Worm (Caenorhabditis elegans) whole organism, L2 larva: Measurements from ENCODE around the gene D1054.5.
A peak's percentile ranks its signal among the peaks of the same experiment; 100 is the strongest.

Source experiments
- C34F6.9 ChIP-seq: fragments of 150-350 bp; optimal IDR thresholded peaks from 2 replicates; lab custom pipeline; 2014; ENCODE audit warnings: missing biosample characterization, missing genetic modification characterization
- R02D3.7 ChIP-seq: fragments of 150-350 bp; optimal IDR thresholded peaks from 2 replicates; lab custom pipeline; 2014; ENCODE audit warnings: missing biosample characterization, missing genetic modification characterization
- Y55F3AM.14 ChIP-seq: fragments of 200-800 bp; sonication (Bioruptor generic); optimal IDR thresholded peaks from 2 replicates; lab custom pipeline; 2018; ENCODE audit warnings: mild to moderate bottlenecking, missing genetic modification characterization, missing compliant biosample characterization
- ama-1 ChIP-seq: fragments of 150-350 bp; optimal IDR thresholded peaks from 2 replicates; lab custom pipeline; 2018; ENCODE audit warnings: inconsistent platforms
- blmp-1 ChIP-seq: sonication (generic microtip); optimal IDR thresholded peaks from 2 replicates; lab custom pipeline; 2017; ENCODE audit warnings: missing genetic modification characterization, mild to moderate bottlenecking, missing compliant biosample characterization, antibody characterized with exemption, moderate library complexity; ENCODE audit not compliant: insufficient read depth
- ceh-16 ChIP-seq: fragments of 150-350 bp; optimal IDR thresholded peaks from 2 replicates; lab custom pipeline; 2014; ENCODE audit warnings: missing biosample characterization, missing genetic modification characterization
- crh-2 ChIP-seq: sonication (generic microtip); optimal IDR thresholded peaks from 2 replicates; lab custom pipeline; 2017; ENCODE audit warnings: missing biosample characterization, missing genetic modification characterization
- elt-1 ChIP-seq: fragments of 150-350 bp; optimal IDR thresholded peaks from 2 replicates; lab custom pipeline; 2014; ENCODE audit warnings: missing biosample characterization, missing genetic modification characterization
- elt-3 ChIP-seq: sonication (generic microtip); optimal IDR thresholded peaks from 2 replicates; lab custom pipeline; 2017; ENCODE audit warnings: missing biosample characterization, missing genetic modification characterization
- fos-1 ChIP-seq: fragments of 150-350 bp; optimal IDR thresholded peaks from 2 replicates; lab custom pipeline; 2014; ENCODE audit warnings: missing biosample characterization, missing genetic modification characterization
- gmeb-1 ChIP-seq: fragments of 150-350 bp; optimal IDR thresholded peaks from 2 replicates; lab custom pipeline; 2014; ENCODE audit warnings: missing biosample characterization, missing genetic modification characterization
- lin-11 ChIP-seq: fragments of 150-350 bp; sonication (generic microtip); optimal IDR thresholded peaks from 2 replicates; lab custom pipeline; 2014; ENCODE audit warnings: missing biosample characterization, missing genetic modification characterization, inconsistent platforms, mixed read lengths
- lin-13 ChIP-seq: fragments of 150-350 bp; optimal IDR thresholded peaks from 2 replicates; lab custom pipeline; 2014; ENCODE audit warnings: missing biosample characterization, missing genetic modification reagents, missing genetic modification characterization
- lin-39 ChIP-seq: fragments of 150-350 bp; optimal IDR thresholded peaks from 2 replicates; lab custom pipeline; 2014; ENCODE audit warnings: missing biosample characterization, missing genetic modification reagents, missing genetic modification characterization
- mab-5 ChIP-seq: fragments of 150-350 bp; optimal IDR thresholded peaks from 2 replicates; lab custom pipeline; 2014; ENCODE audit warnings: missing biosample characterization, missing genetic modification characterization
- mdl-1 ChIP-seq, 2 experiments: fragments of 150-350 bp in 1 of 2; sonication (generic microtip) in 1 of 2; optimal IDR thresholded peaks; 2 replicates each; lab custom pipeline; 2017; ENCODE audit warnings: missing biosample characterization in 2 of 2, missing genetic modification characterization in 2 of 2
- nhr-10 ChIP-seq: sonication (generic microtip); optimal IDR thresholded peaks from 2 replicates; lab custom pipeline; 2017; ENCODE audit warnings: missing biosample characterization, missing genetic modification characterization
- nhr-11 ChIP-seq: fragments of 150-350 bp; optimal IDR thresholded peaks from 2 replicates; lab custom pipeline; 2014; ENCODE audit warnings: missing biosample characterization, missing genetic modification characterization
- nhr-12 ChIP-seq: fragments of 150-350 bp; optimal IDR thresholded peaks from 2 replicates; lab custom pipeline; 2014; ENCODE audit warnings: missing biosample characterization, missing genetic modification characterization
- nhr-129 ChIP-seq: fragments of 150-350 bp; optimal IDR thresholded peaks from 2 replicates; lab custom pipeline; 2014; ENCODE audit warnings: missing biosample characterization, missing genetic modification characterization
- nhr-21 ChIP-seq: fragments of 150-350 bp; optimal IDR thresholded peaks from 2 replicates; lab custom pipeline; 2014; ENCODE audit warnings: missing biosample characterization, missing genetic modification characterization
- nhr-23 ChIP-seq: fragments of 150-350 bp; optimal IDR thresholded peaks from 2 replicates; lab custom pipeline; 2014; ENCODE audit warnings: missing biosample characterization, missing genetic modification reagents, missing genetic modification characterization
- nhr-237 ChIP-seq: fragments of 150-350 bp; optimal IDR thresholded peaks from 2 replicates; lab custom pipeline; 2014; ENCODE audit warnings: missing biosample characterization, missing genetic modification characterization
- nhr-25 ChIP-seq: fragments of 150-350 bp; sonication (generic microtip); optimal IDR thresholded peaks from 3 replicates; lab custom pipeline; 2014; ENCODE audit warnings: missing biosample characterization, missing genetic modification characterization
- nhr-77 ChIP-seq: fragments of 150-350 bp; optimal IDR thresholded peaks from 2 replicates; lab custom pipeline; 2014; ENCODE audit warnings: missing biosample characterization, missing genetic modification characterization
- peb-1 ChIP-seq: fragments of 150-350 bp; optimal IDR thresholded peaks from 2 replicates; lab custom pipeline; 2014; ENCODE audit warnings: missing biosample characterization, missing genetic modification characterization
- sem-4 ChIP-seq: fragments of 150-350 bp; optimal IDR thresholded peaks from 2 replicates; lab custom pipeline; 2014; ENCODE audit warnings: missing biosample characterization, missing genetic modification reagents, missing genetic modification characterization
- skn-1 ChIP-seq: sonication (generic microtip); optimal IDR thresholded peaks from 2 replicates; lab custom pipeline; 2017; ENCODE audit warnings: missing biosample characterization, missing genetic modification characterization
- sma-3 ChIP-seq: sonication (generic microtip); optimal IDR thresholded peaks from 2 replicates; lab custom pipeline; 2016; ENCODE audit warnings: missing genetic modification reagents, missing genetic modification characterization, missing compliant biosample characterization
- sma-9 ChIP-seq, 2 experiments: fragments of 150-350 bp in 1 of 2; sonication (generic microtip) in 1 of 2; optimal IDR thresholded peaks; 2 replicates each; lab custom pipeline; 2014 to 2016; ENCODE audit warnings: missing genetic modification characterization in 2 of 2, mild to moderate bottlenecking in 1 of 2, missing biosample characterization in 1 of 2, missing compliant biosample characterization in 1 of 2, missing genetic modification reagents in 1 of 2, moderate library complexity in 1 of 2
- snpc-4 ChIP-seq: fragments of 150-350 bp; optimal IDR thresholded peaks from 2 replicates; lab custom pipeline; 2014; ENCODE audit warnings: missing biosample characterization, missing genetic modification characterization
- unc-39 ChIP-seq: fragments of 150-350 bp; optimal IDR thresholded peaks from 2 replicates; lab custom pipeline; 2014; ENCODE audit warnings: missing biosample characterization, missing genetic modification characterization
- unc-55 ChIP-seq: fragments of 150-350 bp; sonication (generic microtip); optimal IDR thresholded peaks from 3 replicates; lab custom pipeline; 2014; ENCODE audit warnings: missing biosample characterization, missing genetic modification reagents, missing genetic modification characterization
- unc-62 ChIP-seq: fragments of 150-350 bp; optimal IDR thresholded peaks from 2 replicates; lab custom pipeline; 2014; ENCODE audit warnings: missing biosample characterization, missing genetic modification reagents, missing genetic modification characterization

D1054.5 gene

ce11 chrV:10801154-10801553 lies 24.8 kb upstream of the D1054.5 start, which contains the start of gene D1054.18:
Gene D1054.18, minus strand, starts transcription at chrV:10801198.
- peak; percentile 73 for TF ChIP-seq crh-2
- TF ChIP-seq nhr-11 (tag; lab: Kevin White, UChicago) = no peak
- TF ChIP-seq mdl-1 (tag; optimal IDR thresholded peaks at IDR 0.05; lab: Kevin White, UChicago) = peak in 1 of 2 experiments; percentile 26
- peak; percentile 70 for TF ChIP-seq fos-1 (tag; lab: Kevin White, UChicago)
- TF ChIP-seq nhr-23 (tag; lab: Kevin White, UChicago) = no peak
- TF ChIP-seq lin-39 = no peak
- peak; percentile 45 for TF ChIP-seq gmeb-1
- TF ChIP-seq sma-9 (GFP tag; optimal IDR thresholded peaks at IDR 0.05; lab: Kevin White, UChicago) = peak; percentile 74
- TF ChIP-seq sma-9 (tag; optimal IDR thresholded peaks at IDR 0.05; lab: Kevin White, UChicago) = no peak
- peak; percentile 15 for TF ChIP-seq skn-1

DNA sequence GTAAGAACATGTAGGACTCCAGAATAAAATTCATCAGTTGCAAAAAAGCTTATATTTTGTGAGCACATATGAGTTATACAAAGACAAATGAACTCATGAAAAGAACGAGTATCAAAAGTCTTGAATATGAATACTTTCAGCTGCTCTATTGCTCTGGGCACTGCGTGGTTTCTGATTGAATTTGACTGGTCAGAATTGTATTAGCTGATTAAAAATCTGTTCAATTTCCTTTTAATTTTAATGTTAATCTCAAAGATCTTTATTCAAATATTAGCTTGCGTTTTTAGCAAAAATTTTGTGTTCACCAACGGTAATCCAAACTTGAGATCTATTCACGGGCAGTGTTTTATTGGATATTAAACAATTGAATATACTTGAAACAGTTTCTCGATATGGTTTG lies 21.7 kb upstream of the D1054.5 start, which contains the start of gene srh-184:
TSS of gene srh-184 (minus strand) at position 101 of the 400 bp plus-strand sequence.
- no peak for TF ChIP-seq ama-1 (lab: Kevin White, UChicago)
- TF ChIP-seq peb-1 (tag; lab: Kevin White, UChicago) = no peak
- TF ChIP-seq blmp-1 (tag; lab: Kevin White, UChicago) = no peak
- TF ChIP-seq elt-1 (tag; lab: Kevin White, UChicago) = no peak
- no peak for TF ChIP-seq sem-4 (tag; lab: Kevin White, UChicago)
- TF ChIP-seq unc-55 (GFP tag; lab: Kevin White, UChicago) = no peak
- no peak for TF ChIP-seq mdl-1 (tag; optimal IDR thresholded peaks at IDR 0.05; lab: Kevin White, UChicago)
- no peak for TF ChIP-seq ceh-16 (tag; lab: Kevin White, UChicago)
- no peak for TF ChIP-seq nhr-10 (tag; lab: Kevin White, UChicago)
- TF ChIP-seq gmeb-1 = no peak

DNA sequence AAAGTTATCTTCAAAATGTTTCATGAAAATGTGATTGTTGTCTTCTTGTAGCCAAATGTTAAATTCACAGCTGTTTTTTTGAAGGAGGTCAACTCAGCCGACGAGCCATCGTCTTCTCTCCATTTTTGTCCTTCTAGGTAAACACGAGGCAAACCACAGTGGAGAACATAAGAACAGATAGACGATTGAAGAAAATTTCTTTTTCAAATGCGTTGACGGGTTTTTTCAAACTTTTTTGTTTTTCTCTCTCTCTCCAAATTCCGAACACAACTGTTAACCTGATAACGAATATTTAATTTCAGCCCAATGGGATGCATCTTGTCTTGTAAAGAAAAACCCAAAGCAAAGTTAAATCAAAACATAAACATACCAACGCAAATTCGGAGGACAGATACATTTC lies 19.1 kb upstream of the D1054.5 start, which contains the start of gene D1054.19:
TSS of gene D1054.19 (plus strand) at position 301 of the 400 bp plus-strand sequence.
- TF ChIP-seq nhr-25 (no peak), nhr-237 (tag; lab: Kevin White, UChicago) (no peak), lin-11 (no peak), blmp-1 (tag; lab: Kevin White, UChicago) (no peak), snpc-4 (tag; lab: Kevin White, UChicago) (no peak), sma-3 (GFP tag; lab: Kevin White, UChicago) (no peak), sma-9 (GFP tag; optimal IDR thresholded peaks at IDR 0.05; lab: Kevin White, UChicago) (no peak), sma-9 (tag; optimal IDR thresholded peaks at IDR 0.05; lab: Kevin White, UChicago) (no peak), Y55F3AM.14 (GFP tag; lab: Kevin White, UChicago) (no peak)
- TF ChIP-seq, all 48 proteins: peak for 0

DNA sequence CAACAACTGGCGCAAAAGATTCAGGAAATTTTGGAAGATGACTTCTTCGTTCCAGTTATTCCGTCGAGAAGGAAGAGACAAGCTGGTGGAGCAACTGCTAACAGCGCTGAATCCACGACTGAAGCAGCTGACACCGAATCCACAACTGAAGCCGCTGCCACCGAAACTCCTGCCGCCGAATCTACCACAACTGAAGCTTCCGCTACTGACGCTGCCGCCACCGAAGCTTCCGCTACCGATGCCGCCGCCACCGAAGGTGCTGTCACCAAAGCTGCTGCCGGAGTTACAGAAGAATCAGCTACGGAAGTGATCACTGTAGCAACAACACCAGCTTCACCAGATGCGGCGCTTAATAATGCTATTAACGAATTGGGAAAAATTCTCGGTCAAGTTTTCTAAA lies 18.1 kb upstream of the D1054.5 start:
- TF ChIP-seq snpc-4 (tag; lab: Kevin White, UChicago) (no peak), lin-13 (GFP tag; lab: Kevin White, UChicago) (no peak), mab-5 (no peak), C34F6.9 (tag; lab: Kevin White, UChicago) (no peak), skn-1 (no peak), elt-1 (tag; lab: Kevin White, UChicago) (no peak), R02D3.7 (tag; lab: Kevin White, UChicago) (no peak)

ce11 chrV:10793498-10793897 lies 17.1 kb upstream of the D1054.5 start, which contains the start of gene ule-3:
Gene ule-3, plus strand, starts transcription at chrV:10793798.
- TF ChIP-seq blmp-1 (tag; lab: Kevin White, UChicago) (no peak), ceh-16 (tag; lab: Kevin White, UChicago) (no peak), nhr-129 (no peak), elt-1 (tag; lab: Kevin White, UChicago) (no peak), lin-13 (GFP tag; lab: Kevin White, UChicago) (no peak), nhr-12 (tag; lab: Kevin White, UChicago) (no peak), C34F6.9 (tag; lab: Kevin White, UChicago) (no peak), crh-2 (no peak), sma-9 (GFP tag; optimal IDR thresholded peaks at IDR 0.05; lab: Kevin White, UChicago) (no peak), sma-9 (tag; optimal IDR thresholded peaks at IDR 0.05; lab: Kevin White, UChicago) (no peak), nhr-21 (tag; lab: Kevin White, UChicago) (no peak)
- TF ChIP-seq, all 48 proteins: peak for 0

DNA sequence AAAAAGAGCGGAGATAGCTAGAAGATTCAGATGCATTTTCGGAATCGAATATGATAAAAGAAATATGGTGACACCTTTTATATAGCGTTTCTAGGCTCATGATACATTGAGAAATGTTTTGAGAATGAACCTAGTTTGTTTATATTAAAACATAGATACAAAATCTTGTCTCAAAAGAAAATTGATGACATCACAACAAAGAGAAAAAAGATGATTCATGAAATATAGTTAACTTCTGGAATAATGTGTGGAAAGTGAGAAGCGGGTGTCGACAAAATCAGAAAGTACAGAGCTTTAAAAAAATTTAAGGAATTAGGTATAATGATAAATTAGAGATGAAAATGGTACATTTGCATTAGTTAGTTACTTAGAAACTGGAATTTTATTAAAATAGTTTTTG lies 16.4 kb upstream of the D1054.5 start, which contains the start of gene D1054.10:
TSS of gene D1054.10 (minus strand) at position 101 of the 400 bp plus-strand sequence.
- TF ChIP-seq nhr-12 (tag; lab: Kevin White, UChicago) (no peak), lin-39 (no peak), nhr-21 (tag; lab: Kevin White, UChicago) (no peak), unc-62 (GFP tag; lab: Kevin White, UChicago) (no peak), ama-1 (lab: Kevin White, UChicago) (no peak), lin-13 (GFP tag; lab: Kevin White, UChicago) (no peak), nhr-77 (tag; lab: Kevin White, UChicago) (no peak), elt-3 (no peak), crh-2 (no peak), unc-39 (tag; lab: Kevin White, UChicago) (no peak)
- TF ChIP-seq, all 48 proteins: peak for 0
